Fruit fly (Drosophila melanogaster) S2 (cell line): ENCODE measurements around the gene CG10026.

ENCODE experiments used
- CG8478 ChIP-seq: fragments of >200 bp; optimal IDR thresholded peaks from 2 replicates; lab custom pipeline; 2018
- CTCF ChIP-seq, 2 experiments: fragments of >200 bp; optimal IDR thresholded peaks; 2 replicates each; lab custom pipeline; 2018

DNA sequence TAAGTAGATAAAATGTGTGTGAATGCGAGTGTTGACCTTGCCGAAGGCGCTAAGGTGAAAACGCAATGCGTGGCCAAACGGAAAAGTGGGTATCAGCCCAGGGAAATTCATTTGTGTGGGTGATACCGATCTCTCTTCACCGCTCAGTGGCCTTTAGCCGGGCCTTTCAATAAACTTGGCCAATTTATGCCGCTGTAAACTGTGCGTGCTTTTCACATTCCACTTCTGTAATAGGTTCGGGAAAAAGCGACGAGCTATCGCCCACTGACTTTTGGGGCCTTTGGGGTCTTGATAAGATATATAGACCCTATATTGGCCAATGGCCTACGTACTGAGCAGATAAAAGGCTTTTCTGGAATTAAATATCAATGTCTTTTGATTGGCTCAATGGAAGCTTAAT, 32.5 kb upstream of the CG10026 start:
- TF ChIP-seq CG8478 (lab: Kevin White, UChicago) (no peak), CTCF (optimal IDR thresholded peaks at IDR 0.05; lab: Kevin White, UChicago) (no peak)
